Worm (Caenorhabditis elegans): ENCODE results near the gene snf-10.
A peak's percentile ranks its signal among the peaks of the same experiment; 100 is the strongest.

The snf-10 gene

DNA sequence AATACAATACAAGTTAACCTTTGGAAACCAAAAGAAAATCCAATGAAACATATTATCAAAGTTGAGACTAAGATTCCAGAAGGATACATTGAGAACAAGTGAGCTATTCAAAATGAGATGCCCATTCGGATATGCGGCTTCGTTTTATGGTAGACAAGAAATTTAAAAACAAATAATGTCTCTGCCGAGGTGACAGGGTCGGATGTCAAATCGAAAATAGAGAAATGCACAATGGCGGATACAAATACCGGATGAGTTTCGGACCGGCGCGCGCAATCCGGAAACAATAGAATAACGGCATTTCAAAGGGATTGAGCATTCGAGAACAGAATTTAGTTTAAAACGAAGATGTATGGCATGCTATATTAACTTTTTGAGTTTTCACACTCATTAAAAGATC lies 22.7 kb upstream of the snf-10 start, which contains the start of gene F22E12.3:
Gene F22E12.3 (minus strand): TSS at position 101 of the 400 bp plus-strand sequence.
- TF ChIP-seq unc-30 (tag; optimal IDR thresholded peaks at IDR 0.05) (no peak), blmp-1 (tag; optimal IDR thresholded peaks at IDR 0.05) (no peak)

DNA sequence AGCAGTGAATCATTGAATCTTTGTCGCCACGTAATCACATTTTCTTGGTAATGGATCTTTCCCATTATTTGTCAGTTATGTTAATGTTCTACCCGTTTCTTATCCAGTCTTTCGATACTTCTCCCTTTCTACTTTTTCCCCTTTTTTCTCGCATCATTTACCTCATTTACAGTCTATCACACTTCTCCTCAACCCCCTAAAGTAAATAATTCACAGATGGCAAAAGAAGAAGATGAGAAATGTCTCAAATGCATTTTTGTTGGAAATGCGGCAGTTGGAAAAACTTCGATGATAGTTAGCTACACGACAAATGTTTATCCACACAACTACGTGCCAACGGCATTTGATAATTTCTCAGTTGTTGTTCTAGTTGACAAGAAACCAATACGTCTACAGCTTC lies 21.4 kb upstream of the snf-10 start, which contains the start of gene chw-1:
Gene chw-1 (plus strand): TSS at position 217 of the 400 bp plus-strand sequence.
- TF ChIP-seq ceh-88 (GFP tag; IDR thresholded peaks at IDR 0.05) (no peak), nhr-85 (tag) (peak; percentile 32)

- no peak for TF ChIP-seq hpl-2 (GFP tag; optimal IDR thresholded peaks at IDR 0.05)
- TF ChIP-seq nhr-11 (tag; optimal IDR thresholded peaks at IDR 0.05) = no peak
- no peak for TF ChIP-seq unc-98 (GFP tag; IDR thresholded peaks at IDR 0.05)
- no peak for TF ChIP-seq tbx-2 (tag; optimal IDR thresholded peaks at IDR 0.05)
- TF ChIP-seq elt-3 (tag; optimal IDR thresholded peaks at IDR 0.05) = peak in 3 of 6 experiments; percentile 25 to 86 (median 69)
- TF ChIP-seq lsy-2 (tag; optimal IDR thresholded peaks at IDR 0.05) = peak in 1 of 2 experiments; percentile 29
- TF ChIP-seq sup-37 (GFP tag; optimal IDR thresholded peaks at IDR 0.05) = no peak
- TF ChIP-seq rnt-1 (tag; optimal IDR thresholded peaks at IDR 0.05) = no peak
- TF ChIP-seq blmp-1 (tag; optimal IDR thresholded peaks at IDR 0.05) = peak; percentile 70
- no peak; the same call in 1 of the 2 replicates for TF ChIP-seq nhr-19 (GFP tag; conservative IDR thresholded peaks at IDR 0.05)
- TF ChIP-seq alr-1 (tag; optimal IDR thresholded peaks at IDR 0.05; ENCODE audit: borderline replicate concordance) = no peak
- no peak for TF ChIP-seq C34B4.2 (tag; optimal IDR thresholded peaks at IDR 0.05)
- TF ChIP-seq nhr-71 (tag; optimal IDR thresholded peaks at IDR 0.05) = peak; percentile 37
- TF ChIP-seq nhr-85 (tag) = peak; percentile 90
- no peak for TF ChIP-seq nhr-47 (tag; optimal IDR thresholded peaks at IDR 0.05)
- peak; percentile 31 for TF ChIP-seq nhr-20 (tag; optimal IDR thresholded peaks at IDR 0.05)
- no peak for TF ChIP-seq nhr-84 (tag; optimal IDR thresholded peaks at IDR 0.05)
- no peak for TF ChIP-seq ztf-11 (tag; optimal IDR thresholded peaks at IDR 0.05)
- no peak for TF ChIP-seq efl-1 (optimal IDR thresholded peaks at IDR 0.05)
- TF ChIP-seq efl-1 (GFP tag; optimal IDR thresholded peaks at IDR 0.05 in 1 of 2) = no peak
- TF ChIP-seq grh-1 (GFP tag; IDR thresholded peaks at IDR 0.05) = peak; percentile 24; the same call in 1 of the 2 replicates
- TF ChIP-seq elt-2 (tag; optimal IDR thresholded peaks at IDR 0.05) = no peak
- no peak for TF ChIP-seq dsc-1 (tag; optimal IDR thresholded peaks at IDR 0.05)
- no peak for TF ChIP-seq efl-3 (GFP tag; optimal IDR thresholded peaks at IDR 0.05)
- TF ChIP-seq xbp-1 (tag; optimal IDR thresholded peaks at IDR 0.05) = no peak
- peak; percentile 30 for TF ChIP-seq snu-23 (GFP tag; optimal IDR thresholded peaks at IDR 0.05)
- peak; percentile 74 for TF ChIP-seq lin-14 (GFP tag; optimal IDR thresholded peaks at IDR 0.05)
- no peak for TF ChIP-seq aha-1 (tag; optimal IDR thresholded peaks at IDR 0.05)
Observed at ce11 chrV:10460685-10461084, 20.1 kb upstream of the snf-10 start.

ce11 chrV:10457247-10457646 lies 16.6 kb upstream of the snf-10 start, which contains the start of gene F22E12.1:
F22E12.1 (minus strand) TSS chrV:10457347.
- TF ChIP-seq unc-86 (tag; optimal IDR thresholded peaks at IDR 0.05) (no peak), unc-62 (GFP tag; optimal IDR thresholded peaks at IDR 0.05) (no peak), hlh-17 (GFP tag; optimal IDR thresholded peaks at IDR 0.05; ENCODE audit: borderline replicate concordance) (no peak), efl-1 (optimal IDR thresholded peaks at IDR 0.05) (no peak), efl-1 (GFP tag; optimal IDR thresholded peaks at IDR 0.05 in 1 of 2) (no peak), tbx-2 (tag; optimal IDR thresholded peaks at IDR 0.05) (no peak), lin-35 (GFP tag; optimal IDR thresholded peaks at IDR 0.05) (no peak)

DNA sequence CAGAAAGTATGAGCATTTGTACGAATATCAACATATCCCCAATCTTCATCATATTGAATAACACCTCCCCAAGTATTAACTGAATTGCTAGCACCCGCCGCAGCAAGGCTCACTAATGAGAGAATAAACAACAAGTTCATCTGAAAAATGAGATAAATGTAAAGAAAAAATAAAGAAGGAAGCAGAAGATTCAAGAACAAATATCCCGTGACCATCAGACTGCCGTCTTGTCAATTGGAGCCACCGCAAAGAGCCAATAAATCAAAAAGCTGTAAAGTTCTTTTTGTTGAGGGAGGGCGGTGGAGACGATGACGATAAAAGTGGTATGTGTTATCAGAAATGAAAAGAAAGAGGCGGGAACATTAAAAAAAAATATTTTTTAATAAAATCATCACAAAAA lies 12.8 kb upstream of the snf-10 start, which contains the start of gene Y32F6A.5:
Gene Y32F6A.5 (minus strand): TSS at position 140 of the 400 bp plus-strand sequence.
- peak; percentile 25 for TF ChIP-seq rnt-1 (tag; optimal IDR thresholded peaks at IDR 0.05)
- TF ChIP-seq nhr-20 (tag; optimal IDR thresholded peaks at IDR 0.05) = no peak

Measured in whole organism, L1 larva.